Worm (Caenorhabditis elegans) whole organism, mixed stage, embryonic: ENCODE results near the gene C07E3.3.

ENCODE experiments used
- M03D4.4 ChIP-seq: sonication (generic microtip); optimal IDR thresholded peaks from 2 replicates; lab custom pipeline; 2017; ENCODE audit warnings: mild to moderate bottlenecking, missing genetic modification characterization, missing compliant biosample characterization
- blmp-1 ChIP-seq: fragments of 150-350 bp; optimal IDR thresholded peaks from 2 replicates; lab custom pipeline; 2014; ENCODE audit warnings: missing biosample characterization, missing genetic modification characterization
- ceh-39 ChIP-seq: fragments of 150-350 bp; optimal IDR thresholded peaks from 2 replicates; lab custom pipeline; 2014; ENCODE audit warnings: missing biosample characterization, missing genetic modification characterization
- ceh-43 ChIP-seq: fragments of 200-800 bp; sonication (Bioruptor generic); optimal IDR thresholded peaks from 2 replicates; lab custom pipeline; 2018; ENCODE audit warnings: mild to moderate bottlenecking, missing genetic modification characterization, moderate library complexity, missing compliant biosample characterization
- ceh-83 ChIP-seq: fragments of 200-800 bp; sonication (Bioruptor generic); optimal IDR thresholded peaks from 2 replicates; lab custom pipeline; 2018; ENCODE audit warnings: mild to moderate bottlenecking, missing genetic modification characterization, missing compliant biosample characterization
- ces-1 ChIP-seq: fragments of 150-350 bp; optimal IDR thresholded peaks from 2 replicates; lab custom pipeline; 2014; ENCODE audit warnings: missing biosample characterization, missing genetic modification reagents, missing genetic modification characterization
- cnd-1 ChIP-seq: fragments of 200-800 bp; sonication (Bioruptor generic); optimal IDR thresholded peaks from 2 replicates; lab custom pipeline; 2018; ENCODE audit warnings: mild to moderate bottlenecking, missing genetic modification characterization, missing compliant biosample characterization
- drap-1 ChIP-seq: fragments of 200-800 bp; sonication (Bioruptor generic); optimal IDR thresholded peaks from 3 replicates; lab custom pipeline; 2018; ENCODE audit warnings: mild to moderate bottlenecking, missing genetic modification characterization, missing compliant biosample characterization
- elt-1 ChIP-seq: sonication (generic microtip); optimal IDR thresholded peaks from 2 replicates; lab custom pipeline; 2017; ENCODE audit warnings: missing genetic modification characterization, mild to moderate bottlenecking, missing compliant biosample characterization, antibody characterized with exemption, moderate library complexity, borderline replicate concordance; ENCODE audit not compliant: insufficient read depth
- elt-3 ChIP-seq: fragments of 150-350 bp; optimal IDR thresholded peaks from 2 replicates; lab custom pipeline; 2014; ENCODE audit warnings: missing biosample characterization, missing genetic modification characterization
- flh-1 ChIP-seq: fragments of 200-800 bp; sonication (Bioruptor generic); optimal IDR thresholded peaks from 2 replicates; lab custom pipeline; 2018; ENCODE audit warnings: mild to moderate bottlenecking, missing genetic modification characterization, moderate library complexity, missing compliant biosample characterization
- ham-2 ChIP-seq: fragments of 200-800 bp; sonication (Bioruptor generic); optimal IDR thresholded peaks from 2 replicates; lab custom pipeline; 2018; ENCODE audit warnings: mild to moderate bottlenecking, missing genetic modification characterization, missing compliant biosample characterization
- hlh-1 ChIP-seq: fragments of 150-350 bp; optimal IDR thresholded peaks from 2 replicates; lab custom pipeline; 2014; ENCODE audit warnings: missing biosample characterization, missing genetic modification reagents, missing genetic modification characterization
- lin-13 ChIP-seq: fragments of 150-350 bp; optimal IDR thresholded peaks from 2 replicates; lab custom pipeline; 2014; ENCODE audit warnings: missing biosample characterization, missing genetic modification characterization
- lin-32 ChIP-seq: fragments of 200-800 bp; sonication (Bioruptor generic); optimal IDR thresholded peaks from 2 replicates; lab custom pipeline; 2018; ENCODE audit warnings: mild to moderate bottlenecking, missing genetic modification characterization, missing compliant biosample characterization
- lsy-2 ChIP-seq: fragments of 150-350 bp; optimal IDR thresholded peaks from 2 replicates; lab custom pipeline; 2014; ENCODE audit warnings: missing biosample characterization, missing genetic modification characterization
- mab-5 ChIP-seq: fragments of 150-350 bp; optimal IDR thresholded peaks from 2 replicates; lab custom pipeline; 2014; ENCODE audit warnings: missing biosample characterization, missing genetic modification characterization
- mep-1 ChIP-seq: fragments of 150-350 bp; optimal IDR thresholded peaks from 2 replicates; lab custom pipeline; 2017; ENCODE audit warnings: missing biosample characterization, missing genetic modification reagents, missing genetic modification characterization, inconsistent platforms
- mls-2 ChIP-seq: sonication (generic microtip); optimal IDR thresholded peaks from 2 replicates; lab custom pipeline; 2016; ENCODE audit warnings: mild to moderate bottlenecking, missing genetic modification characterization, moderate library complexity, missing compliant biosample characterization
- nhr-12 ChIP-seq: fragments of 150-350 bp; optimal IDR thresholded peaks from 2 replicates; lab custom pipeline; 2014; ENCODE audit warnings: missing biosample characterization, missing genetic modification characterization
- nhr-2 ChIP-seq: fragments of 150-350 bp; optimal IDR thresholded peaks from 2 replicates; lab custom pipeline; 2014; ENCODE audit warnings: missing biosample characterization, missing genetic modification characterization
- nhr-237 ChIP-seq: fragments of 150-350 bp; optimal IDR thresholded peaks from 2 replicates; lab custom pipeline; 2014; ENCODE audit warnings: missing biosample characterization, missing genetic modification characterization
- nhr-28 ChIP-seq: fragments of 150-350 bp; optimal IDR thresholded peaks from 2 replicates; lab custom pipeline; 2014; ENCODE audit warnings: missing biosample characterization, missing genetic modification characterization
- nhr-76 ChIP-seq: sonication (generic microtip); optimal IDR thresholded peaks from 2 replicates; lab custom pipeline; 2017; ENCODE audit warnings: missing biosample characterization, missing genetic modification characterization
- pha-4 ChIP-seq: fragments of 150-350 bp; optimal IDR thresholded peaks from 2 replicates; lab custom pipeline; 2018; ENCODE audit warnings: missing biosample characterization, missing genetic modification reagents, missing genetic modification characterization
- sptf-1 ChIP-seq: sonication (generic microtip); optimal IDR thresholded peaks from 2 replicates; lab custom pipeline; 2017; ENCODE audit warnings: mild to moderate bottlenecking, missing genetic modification characterization, moderate library complexity, missing compliant biosample characterization
- tbx-8 ChIP-seq: fragments of 200-800 bp; sonication (Bioruptor generic); optimal IDR thresholded peaks from 2 replicates; lab custom pipeline; 2018; ENCODE audit warnings: mild to moderate bottlenecking, missing genetic modification characterization, moderate library complexity, missing compliant biosample characterization
- unc-120 ChIP-seq: sonication (generic microtip); optimal IDR thresholded peaks from 2 replicates; lab custom pipeline; 2017; ENCODE audit warnings: missing genetic modification characterization, missing compliant biosample characterization; ENCODE audit not compliant: poor library complexity, severe bottlenecking
- unc-39 ChIP-seq: fragments of 150-350 bp; optimal IDR thresholded peaks from 2 replicates; lab custom pipeline; 2014; ENCODE audit warnings: missing biosample characterization, missing genetic modification characterization
- unc-62 ChIP-seq: fragments of 150-350 bp; optimal IDR thresholded peaks from 2 replicates; lab custom pipeline; 2014; ENCODE audit warnings: missing biosample characterization, missing genetic modification reagents, missing genetic modification characterization
- zip-8 ChIP-seq: fragments of 150-350 bp; optimal IDR thresholded peaks from 2 replicates; lab custom pipeline; 2014; ENCODE audit warnings: missing biosample characterization, missing genetic modification characterization
- ztf-11 ChIP-seq: fragments of 150-350 bp; optimal IDR thresholded peaks from 2 replicates; lab custom pipeline; 2014; ENCODE audit warnings: missing biosample characterization, missing genetic modification characterization

Gene C07E3.3

DNA sequence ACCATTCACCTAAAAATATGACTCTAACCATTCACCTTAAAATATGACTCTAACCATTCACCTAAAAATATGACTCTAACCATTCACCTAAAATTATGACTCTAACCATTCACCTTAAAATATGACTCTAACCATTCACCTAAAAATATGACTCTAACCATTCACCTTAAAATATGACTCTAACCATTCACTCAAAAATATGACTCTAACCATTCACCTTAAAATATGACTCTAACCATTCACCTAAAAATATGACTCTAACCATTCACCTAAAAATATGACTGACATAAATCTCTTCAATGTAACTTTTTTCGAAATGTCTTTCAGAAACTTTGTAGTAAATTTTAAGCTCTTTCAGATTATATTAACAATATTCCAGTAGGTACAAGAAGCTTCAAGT is 21.2 kb downstream of the C07E3.3 start:
- peak; percentile 58 for TF ChIP-seq sptf-1

DNA sequence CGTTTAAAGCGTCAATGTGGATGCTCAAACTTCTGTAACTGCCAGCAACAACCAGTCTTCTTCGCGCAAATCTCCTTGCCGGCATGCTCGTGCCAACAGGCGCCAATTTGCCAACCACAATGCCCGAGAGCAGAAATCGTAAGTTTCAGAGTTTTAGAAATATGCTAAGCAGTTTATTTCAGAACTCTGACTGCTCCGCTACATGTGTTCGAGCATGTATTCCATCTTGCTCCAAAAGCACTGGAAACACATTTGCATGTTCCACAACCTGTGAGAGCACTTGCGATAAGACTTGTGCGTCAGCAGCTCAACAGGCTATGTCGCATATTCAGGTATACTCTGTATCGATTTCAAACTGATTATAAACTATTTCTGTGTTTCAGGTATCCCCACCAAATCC is 27.6 kb downstream of the C07E3.3 start:
- TF ChIP-seq ceh-43 (GFP tag; lab: Kevin White, UChicago) = no peak
- no peak for TF ChIP-seq nhr-28 (tag; lab: Kevin White, UChicago)
- TF ChIP-seq lin-13 (tag; lab: Kevin White, UChicago) = no peak
- no peak for TF ChIP-seq flh-1 (GFP tag; lab: Kevin White, UChicago)
- TF ChIP-seq nhr-12 (tag; lab: Kevin White, UChicago) = no peak
- no peak for TF ChIP-seq hlh-1 (tag; lab: Kevin White, UChicago)
- no peak for TF ChIP-seq pha-4 (tag; lab: Kevin White, UChicago)
- TF ChIP-seq ceh-39 = no peak
- TF ChIP-seq zip-8 (tag; lab: Kevin White, UChicago) = no peak
- TF ChIP-seq nhr-2 (tag; lab: Kevin White, UChicago) = no peak
- TF ChIP-seq ceh-83 = no peak
- TF ChIP-seq cnd-1 = no peak
- TF ChIP-seq mep-1 (tag; lab: Kevin White, UChicago) = no peak
- no peak for TF ChIP-seq mab-5 (tag; lab: Kevin White, UChicago)
- no peak for TF ChIP-seq blmp-1 (tag; lab: Kevin White, UChicago)
- TF ChIP-seq lin-32 (GFP tag; lab: Kevin White, UChicago) = no peak
- no peak for TF ChIP-seq ces-1 (GFP tag; lab: Kevin White, UChicago)
- TF ChIP-seq unc-120 (tag; lab: Kevin White, UChicago) = no peak

DNA sequence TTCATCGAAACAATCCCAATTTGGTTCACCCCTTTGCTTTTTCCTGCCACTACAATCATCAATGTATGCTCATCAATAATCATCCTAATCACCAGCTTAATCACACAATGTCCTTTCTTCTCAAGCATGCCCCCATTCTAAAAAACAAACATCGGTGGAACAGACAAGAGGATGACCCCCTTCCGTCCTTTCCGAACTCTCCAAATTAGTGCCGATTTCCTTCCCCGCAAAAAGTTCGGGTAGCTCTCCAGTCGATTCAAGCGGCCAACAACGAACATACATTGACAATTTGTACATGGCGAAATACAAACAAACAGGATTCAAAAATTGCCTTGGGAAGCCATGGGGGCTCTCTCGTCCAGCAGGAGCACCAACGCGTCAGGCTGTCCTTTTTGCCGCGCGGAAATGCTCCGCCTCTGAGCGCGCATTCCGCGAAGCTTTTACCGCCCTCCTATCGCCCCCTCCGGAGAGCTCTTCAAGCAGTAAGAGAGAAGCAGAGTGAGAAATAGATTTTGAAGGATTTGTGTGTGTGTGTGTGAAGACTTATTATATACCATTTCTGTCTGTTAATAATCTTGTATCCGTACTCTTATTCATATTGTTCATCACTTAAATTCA is 31.6 kb downstream of the C07E3.3 start, which contains the start of gene appg-1:
Gene appg-1 (plus strand): TSS at position 427 of the 618 bp plus-strand sequence.
- TF ChIP-seq elt-1 (tag; lab: Kevin White, UChicago) = no peak
- no peak for TF ChIP-seq ceh-43 (GFP tag; lab: Kevin White, UChicago)
- no peak for TF ChIP-seq mep-1 (tag; lab: Kevin White, UChicago)
- no peak for TF ChIP-seq unc-39 (tag; lab: Kevin White, UChicago)
- TF ChIP-seq ztf-11 = no peak
- TF ChIP-seq mls-2 (tag; lab: Kevin White, UChicago) = no peak
- TF ChIP-seq lin-32 (GFP tag; lab: Kevin White, UChicago) = no peak
- no peak for TF ChIP-seq lin-13 (tag; lab: Kevin White, UChicago)
- no peak for TF ChIP-seq ces-1 (GFP tag; lab: Kevin White, UChicago)
- no peak for TF ChIP-seq nhr-76 (tag; lab: Kevin White, UChicago)
- no peak for TF ChIP-seq zip-8 (tag; lab: Kevin White, UChicago)
- TF ChIP-seq nhr-237 (tag; lab: Kevin White, UChicago) = no peak
- TF ChIP-seq ceh-39 = no peak
- TF ChIP-seq lsy-2 (tag; lab: Kevin White, UChicago) = no peak
- no peak for TF ChIP-seq unc-62
- TF ChIP-seq hlh-1 (tag; lab: Kevin White, UChicago) = no peak
- no peak for TF ChIP-seq tbx-8
- TF ChIP-seq pha-4 (tag; lab: Kevin White, UChicago) = no peak
- no peak for TF ChIP-seq drap-1 (GFP tag; lab: Kevin White, UChicago)
- TF ChIP-seq nhr-2 (tag; lab: Kevin White, UChicago) = no peak

DNA sequence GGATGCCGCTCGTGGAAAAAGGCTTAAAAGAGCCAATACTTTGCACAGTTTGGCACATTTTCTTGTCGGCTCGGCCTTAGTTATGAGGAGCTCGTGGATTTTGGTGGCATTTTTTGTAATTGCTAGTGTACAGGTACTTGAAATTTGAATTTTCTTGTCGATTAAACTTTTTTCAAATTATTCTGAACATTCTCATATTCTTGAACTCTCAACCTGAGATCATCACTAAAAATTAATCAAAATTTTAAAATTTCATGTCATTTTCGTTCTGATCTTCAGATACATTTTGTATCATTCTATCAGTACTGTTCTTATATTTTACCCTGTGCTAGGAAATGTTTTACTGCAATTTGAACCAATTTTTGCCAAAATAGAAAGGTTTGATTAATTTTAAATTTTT is 35.9 kb downstream of the C07E3.3 start, which contains the start of gene idpp-4:
Gene idpp-4 (plus strand): TSS at position 51 of the 400 bp plus-strand sequence.
- TF ChIP-seq lin-13 (tag; lab: Kevin White, UChicago) = no peak
- TF ChIP-seq ham-2 (GFP tag; lab: Kevin White, UChicago) = no peak
- TF ChIP-seq blmp-1 (tag; lab: Kevin White, UChicago) = no peak
- no peak for TF ChIP-seq ztf-11
- no peak for TF ChIP-seq ces-1 (GFP tag; lab: Kevin White, UChicago)
- no peak for TF ChIP-seq unc-39 (tag; lab: Kevin White, UChicago)
- no peak for TF ChIP-seq elt-3 (tag; lab: Kevin White, UChicago)
- TF ChIP-seq drap-1 (GFP tag; lab: Kevin White, UChicago) = no peak
- TF ChIP-seq zip-8 (tag; lab: Kevin White, UChicago) = no peak
- no peak for TF ChIP-seq unc-62
- TF ChIP-seq flh-1 (GFP tag; lab: Kevin White, UChicago) = no peak
- TF ChIP-seq nhr-12 (tag; lab: Kevin White, UChicago) = no peak
- no peak for TF ChIP-seq tbx-8
- TF ChIP-seq unc-120 (tag; lab: Kevin White, UChicago) = no peak
- no peak for TF ChIP-seq M03D4.4 (tag; lab: Kevin White, UChicago)
